Worm (Caenorhabditis elegans): Measurements from ENCODE around the gene K05B2.4.
A peak's percentile ranks its signal among the peaks of the same experiment; 100 is the strongest.

The K05B2.4 gene

ce11 chrX:4876904-4877303 lies 43.9 kb downstream of the K05B2.4 start, which contains the start of gene tsp-14:
TSS of gene tsp-14 (minus strand) at chrX:4876965.
- TF ChIP-seq fos-1 (tag; optimal IDR thresholded peaks at IDR 0.05) (no peak), fkh-10 (GFP tag; optimal IDR thresholded peaks at IDR 0.05) (no peak), nfya-1 (tag; optimal IDR thresholded peaks at IDR 0.05; ENCODE audit: insufficient read depth) (no peak), nhr-67 (tag; optimal IDR thresholded peaks at IDR 0.05) (no peak), egl-27 (tag; optimal IDR thresholded peaks at IDR 0.05) (no peak), lsy-12 (tag; optimal IDR thresholded peaks at IDR 0.05) (no peak), elt-2 (tag; optimal IDR thresholded peaks at IDR 0.05) (no peak), nhr-23 (tag; optimal IDR thresholded peaks at IDR 0.05) (no peak), nhr-25 (tag; optimal IDR thresholded peaks at IDR 0.05) (no peak), nhr-77 (tag; optimal IDR thresholded peaks at IDR 0.05) (no peak), R02D3.7 (tag; optimal IDR thresholded peaks at IDR 0.05) (no peak), unc-39 (tag; optimal IDR thresholded peaks at IDR 0.05) (no peak)

ce11 chrX:4875296-4875695 lies 45.5 kb downstream of the K05B2.4 start:
- TF ChIP-seq pqm-1 (tag; optimal IDR thresholded peaks at IDR 0.05) (no peak), ceh-82 (tag; optimal IDR thresholded peaks at IDR 0.05) (no peak), egl-5 (tag; optimal IDR thresholded peaks at IDR 0.05) (no peak), ceh-9 (tag; optimal IDR thresholded peaks at IDR 0.05) (no peak), tbx-2 (tag; optimal IDR thresholded peaks at IDR 0.05) (no peak), nhr-76 (tag; optimal IDR thresholded peaks at IDR 0.05) (no peak), nhr-25 (tag; optimal IDR thresholded peaks at IDR 0.05) (no peak), pha-4 (tag; optimal IDR thresholded peaks at IDR 0.05) (no peak), eor-1 (tag; optimal IDR thresholded peaks at IDR 0.05) (no peak), ceh-16 (tag; optimal IDR thresholded peaks at IDR 0.05) (no peak), mml-1 (tag; optimal IDR thresholded peaks at IDR 0.05) (no peak), snpc-4 (tag; optimal IDR thresholded peaks at IDR 0.05) (no peak), unc-62 (GFP tag; optimal IDR thresholded peaks at IDR 0.05) (no peak), nhr-67 (tag; optimal IDR thresholded peaks at IDR 0.05) (no peak), ceh-28 (tag; optimal IDR thresholded peaks at IDR 0.05) (no peak)

ce11 chrX:4872758-4873157 lies 48.0 kb downstream of the K05B2.4 start:
- TF ChIP-seq nhr-25 (tag; optimal IDR thresholded peaks at IDR 0.05) (peak; percentile 82), elt-1 (tag; optimal IDR thresholded peaks at IDR 0.05) (peak; percentile 7), nhr-237 (tag; optimal IDR thresholded peaks at IDR 0.05) (no peak)

ce11 chrX:4870683-4871082 lies 50.1 kb downstream of the K05B2.4 start:
- TF ChIP-seq nhr-25 (tag; optimal IDR thresholded peaks at IDR 0.05) (no peak), egl-5 (tag; optimal IDR thresholded peaks at IDR 0.05) (no peak), lsy-12 (tag; optimal IDR thresholded peaks at IDR 0.05) (no peak), lin-15B (tag; optimal IDR thresholded peaks at IDR 0.05) (no peak), nhr-77 (tag; optimal IDR thresholded peaks at IDR 0.05) (no peak), ceh-82 (tag; optimal IDR thresholded peaks at IDR 0.05) (no peak), unc-62 (GFP tag; optimal IDR thresholded peaks at IDR 0.05) (no peak), jun-1 (tag; optimal IDR thresholded peaks at IDR 0.05) (no peak), sea-2 (GFP tag; optimal IDR thresholded peaks at IDR 0.05) (no peak), aly-2 (tag; optimal IDR thresholded peaks at IDR 0.05) (no peak), mdl-1 (tag; optimal IDR thresholded peaks at IDR 0.05) (no peak), pqm-1 (tag; optimal IDR thresholded peaks at IDR 0.05) (no peak), nhr-23 (tag; optimal IDR thresholded peaks at IDR 0.05) (no peak), ceh-16 (tag; optimal IDR thresholded peaks at IDR 0.05) (no peak), tbx-2 (tag; optimal IDR thresholded peaks at IDR 0.05) (no peak), eor-1 (tag; optimal IDR thresholded peaks at IDR 0.05) (no peak), fkh-2 (tag; optimal IDR thresholded peaks at IDR 0.05) (no peak), unc-39 (tag; optimal IDR thresholded peaks at IDR 0.05) (no peak), pha-4 (tag; optimal IDR thresholded peaks at IDR 0.05) (no peak), elt-1 (tag; optimal IDR thresholded peaks at IDR 0.05) (no peak)

ce11 chrX:4869627-4870026 lies 51.2 kb downstream of the K05B2.4 start:
- TF ChIP-seq nfya-1 (tag; optimal IDR thresholded peaks at IDR 0.05; ENCODE audit: insufficient read depth): no peak
- TF ChIP-seq nhr-11 (tag; optimal IDR thresholded peaks at IDR 0.05): no peak
- TF ChIP-seq unc-62 (GFP tag; optimal IDR thresholded peaks at IDR 0.05): no peak
- no peak for TF ChIP-seq nhr-77 (tag; optimal IDR thresholded peaks at IDR 0.05)
- no peak for TF ChIP-seq mdl-1 (tag; optimal IDR thresholded peaks at IDR 0.05)
- TF ChIP-seq ZK546.5 (tag; optimal IDR thresholded peaks at IDR 0.05): no peak
- no peak for TF ChIP-seq ceh-28 (tag; optimal IDR thresholded peaks at IDR 0.05)
- TF ChIP-seq egl-5 (tag; optimal IDR thresholded peaks at IDR 0.05): no peak
- TF ChIP-seq nhr-237 (tag; optimal IDR thresholded peaks at IDR 0.05): no peak

All from whole organism, L3 larva.